Worm (Caenorhabditis elegans) whole organism, L1 larva: ENCODE data around the gene T06C12.14.

Experiments used
- C04F5.9 ChIP-seq: sonication (generic microtip); optimal IDR thresholded peaks from 2 replicates; lab custom pipeline; 2016; ENCODE audit warnings: missing genetic modification characterization, missing compliant biosample characterization
- C34B4.2 ChIP-seq: sonication (generic microtip); optimal IDR thresholded peaks from 2 replicates; lab custom pipeline; 2017; ENCODE audit warnings: mild to moderate bottlenecking, missing genetic modification characterization, missing compliant biosample characterization
- Y116A8C.19 ChIP-seq: sonication (generic microtip); optimal IDR thresholded peaks from 2 replicates; lab custom pipeline; 2016; ENCODE audit warnings: missing compliant biosample characterization, missing genetic modification characterization, borderline replicate concordance
- aha-1 ChIP-seq: fragments of 150-350 bp; optimal IDR thresholded peaks from 2 replicates; lab custom pipeline; 2014; ENCODE audit warnings: missing biosample characterization, missing genetic modification characterization
- alr-1 ChIP-seq: fragments of 200-800 bp; sonication (Bioruptor generic); optimal IDR thresholded peaks from 2 replicates; lab custom pipeline; 2018; ENCODE audit warnings: borderline replicate concordance, mild to moderate bottlenecking, missing genetic modification characterization, missing compliant biosample characterization
- aly-2 ChIP-seq: fragments of 150-350 bp; optimal IDR thresholded peaks from 2 replicates; lab custom pipeline; 2014; ENCODE audit warnings: missing biosample characterization, missing genetic modification characterization
- ama-1 ChIP-seq: fragments of 150-350 bp; optimal IDR thresholded peaks from 2 replicates; lab custom pipeline; 2014
- ceh-88 ChIP-seq: fragments of 200-800 bp; sonication (Bioruptor generic); IDR thresholded peaks from 2 replicates; pipeline ENCODE4 v1.3.6; 2022; ENCODE audit warnings: missing genetic modification characterization, missing compliant biosample characterization
- ceh-90 ChIP-seq: sonication (generic microtip); optimal IDR thresholded peaks from 2 replicates; lab custom pipeline; 2016; ENCODE audit warnings: missing genetic modification characterization, missing compliant biosample characterization
- ces-1 ChIP-seq: fragments of 150-350 bp; optimal IDR thresholded peaks from 2 replicates; lab custom pipeline; 2014; ENCODE audit warnings: missing biosample characterization, missing genetic modification reagents, missing genetic modification characterization
- dsc-1 ChIP-seq: sonication (generic microtip); optimal IDR thresholded peaks from 2 replicates; lab custom pipeline; 2016; ENCODE audit warnings: mild to moderate bottlenecking, missing genetic modification characterization, missing compliant biosample characterization
- efl-1 ChIP-seq, 4 experiments: fragments of 150-350 bp; optimal IDR thresholded peaks in 3 of 4; peaks in 1 of 4; 1 replicate in 1 of 4; 2 replicates in 3 of 4; lab custom pipeline; 2014; ENCODE audit warnings: missing biosample characterization in 2 of 4, missing genetic modification characterization in 2 of 4, missing genetic modification reagents in 2 of 4
- efl-3 ChIP-seq: fragments of 200-800 bp; sonication (Bioruptor generic); optimal IDR thresholded peaks from 2 replicates; lab custom pipeline; 2018; ENCODE audit warnings: mild to moderate bottlenecking, missing genetic modification characterization, missing compliant biosample characterization
- egl-13 ChIP-seq: sonication (generic microtip); optimal IDR thresholded peaks from 2 replicates; lab custom pipeline; 2016; ENCODE audit warnings: missing genotype, missing genetic modification reagents, missing genetic modification characterization, missing compliant biosample characterization
- elt-3 ChIP-seq, 6 experiments: fragments of 150-350 bp in 1 of 6; sonication (generic microtip); optimal IDR thresholded peaks; 2 replicates each; lab custom pipeline; 2017 to 2018; ENCODE audit warnings: missing biosample characterization in 6 of 6, missing genetic modification characterization in 6 of 6, inconsistent platforms in 1 of 6
- ets-5 ChIP-seq: fragments of 200-800 bp; sonication (Bioruptor generic); IDR thresholded peaks from 2 replicates; pipeline ENCODE4 v1.3.6; 2022; ENCODE audit warnings: missing genetic modification characterization, missing compliant biosample characterization
- fkh-10 ChIP-seq: sonication (generic microtip); optimal IDR thresholded peaks from 2 replicates; lab custom pipeline; 2017; ENCODE audit warnings: missing biosample characterization, missing genetic modification reagents, missing genetic modification characterization
- fos-1 ChIP-seq: fragments of 150-350 bp; optimal IDR thresholded peaks from 2 replicates; lab custom pipeline; 2014; ENCODE audit warnings: missing biosample characterization, missing genetic modification characterization
- hlh-17 ChIP-seq: fragments of 200-800 bp; sonication (Bioruptor generic); optimal IDR thresholded peaks from 2 replicates; lab custom pipeline; 2018; ENCODE audit warnings: missing genetic modification characterization, mild to moderate bottlenecking, missing compliant biosample characterization, moderate library complexity, borderline replicate concordance
- irx-1 ChIP-seq: sonication (generic microtip); optimal IDR thresholded peaks from 2 replicates; lab custom pipeline; 2016; ENCODE audit warnings: missing genetic modification characterization, missing compliant biosample characterization
- isw-1 ChIP-seq: fragments of 200-800 bp; sonication (Bioruptor generic); IDR thresholded peaks from 2 replicates; pipeline ENCODE4 v1.3.6; 2022; ENCODE audit warnings: missing genetic modification characterization, missing compliant biosample characterization
- jun-1 ChIP-seq: fragments of 150-350 bp; optimal IDR thresholded peaks from 2 replicates; lab custom pipeline; 2014; ENCODE audit warnings: missing biosample characterization, missing genetic modification reagents, missing genetic modification characterization
- lin-13 ChIP-seq: fragments of 150-350 bp; optimal IDR thresholded peaks from 2 replicates; lab custom pipeline; 2014; ENCODE audit warnings: missing biosample characterization, missing genetic modification reagents, missing genetic modification characterization
- lin-14 ChIP-seq: fragments of 200-800 bp; sonication (Bioruptor generic); optimal IDR thresholded peaks from 2 replicates; lab custom pipeline; 2018; ENCODE audit warnings: mild to moderate bottlenecking, missing genetic modification characterization, moderate library complexity, missing compliant biosample characterization
- lin-15B ChIP-seq: fragments of 150-350 bp; sonication (generic microtip); optimal IDR thresholded peaks from 3 replicates; lab custom pipeline; 2014; ENCODE audit warnings: missing biosample characterization, missing genetic modification characterization
- lin-39 ChIP-seq: fragments of 150-350 bp; optimal IDR thresholded peaks from 2 replicates; lab custom pipeline; 2014; ENCODE audit warnings: missing biosample characterization, missing genetic modification reagents, missing genetic modification characterization
- lir-3 ChIP-seq: sonication (generic microtip); optimal IDR thresholded peaks from 2 replicates; lab custom pipeline; 2016; ENCODE audit warnings: mild to moderate bottlenecking, missing genetic modification characterization, moderate library complexity, missing compliant biosample characterization; ENCODE audit not compliant: poor library complexity
- lsy-2 ChIP-seq, 2 experiments: fragments of 150-350 bp; optimal IDR thresholded peaks; 2 replicates each; lab custom pipeline; 2014; ENCODE audit warnings: missing biosample characterization in 2 of 2, missing genetic modification characterization in 2 of 2
- nhr-11 ChIP-seq: fragments of 150-350 bp; optimal IDR thresholded peaks from 2 replicates; lab custom pipeline; 2014; ENCODE audit warnings: missing biosample characterization, missing genetic modification characterization
- nhr-12 ChIP-seq: sonication (generic microtip); optimal IDR thresholded peaks from 2 replicates; lab custom pipeline; 2017; ENCODE audit warnings: missing biosample characterization, missing genetic modification characterization
- nhr-237 ChIP-seq: fragments of 150-350 bp; optimal IDR thresholded peaks from 2 replicates; lab custom pipeline; 2014; ENCODE audit warnings: missing biosample characterization, missing genetic modification characterization
- nhr-28 ChIP-seq: fragments of 150-350 bp; optimal IDR thresholded peaks from 2 replicates; lab custom pipeline; 2014; ENCODE audit warnings: missing biosample characterization, missing genetic modification characterization
- nhr-47 ChIP-seq: sonication (generic microtip); optimal IDR thresholded peaks from 2 replicates; lab custom pipeline; 2016; ENCODE audit warnings: mild to moderate bottlenecking, missing genetic modification characterization, moderate library complexity, missing compliant biosample characterization
- nhr-84 ChIP-seq: sonication (generic microtip); optimal IDR thresholded peaks from 2 replicates; lab custom pipeline; 2017; ENCODE audit warnings: missing biosample characterization, missing genetic modification characterization
- pax-3 ChIP-seq: fragments of 200-800 bp; sonication (Bioruptor generic); optimal IDR thresholded peaks from 2 replicates; lab custom pipeline; 2018; ENCODE audit warnings: mild to moderate bottlenecking, missing genetic modification characterization, moderate library complexity, missing compliant biosample characterization
- pqm-1 ChIP-seq: sonication (generic microtip); optimal IDR thresholded peaks from 3 replicates; lab custom pipeline; 2017; ENCODE audit warnings: missing biosample characterization, missing genetic modification characterization
- snpc-4 ChIP-seq: fragments of 150-350 bp; optimal IDR thresholded peaks from 2 replicates; lab custom pipeline; 2014; ENCODE audit warnings: missing biosample characterization, missing genetic modification characterization
- snu-23 ChIP-seq: sonication (generic microtip); optimal IDR thresholded peaks from 2 replicates; lab custom pipeline; 2016; ENCODE audit warnings: missing genetic modification characterization, missing compliant biosample characterization
- sox-4 ChIP-seq: sonication (generic microtip); optimal IDR thresholded peaks from 2 replicates; lab custom pipeline; 2016; ENCODE audit warnings: missing genetic modification characterization, missing compliant biosample characterization
- sup-37 ChIP-seq: fragments of 200-800 bp; sonication (Bioruptor generic); optimal IDR thresholded peaks from 2 replicates; lab custom pipeline; 2018; ENCODE audit warnings: mild to moderate bottlenecking, missing genetic modification characterization, missing compliant biosample characterization
- swsn-7 ChIP-seq: sonication (generic microtip); optimal IDR thresholded peaks from 2 replicates; lab custom pipeline; 2016; ENCODE audit warnings: missing genetic modification characterization, missing compliant biosample characterization
- tbx-2 ChIP-seq: sonication (generic microtip); optimal IDR thresholded peaks from 2 replicates; lab custom pipeline; 2016; ENCODE audit warnings: missing genetic modification characterization, missing compliant biosample characterization
- tlp-1 ChIP-seq: fragments of 150-350 bp; optimal IDR thresholded peaks from 2 replicates; lab custom pipeline; 2014; ENCODE audit warnings: missing biosample characterization, missing genetic modification characterization
- unc-130 ChIP-seq: fragments of 150-350 bp; optimal IDR thresholded peaks from 2 replicates; lab custom pipeline; 2017; ENCODE audit warnings: missing biosample characterization, missing genetic modification characterization, inconsistent platforms
- unc-62 ChIP-seq: fragments of 150-350 bp; optimal IDR thresholded peaks from 2 replicates; lab custom pipeline; 2014; ENCODE audit warnings: missing biosample characterization, missing genetic modification reagents, missing genetic modification characterization
- unc-86 ChIP-seq: sonication (generic microtip); optimal IDR thresholded peaks from 2 replicates; lab custom pipeline; 2016; ENCODE audit warnings: missing genetic modification characterization, missing compliant biosample characterization
- vab-15 ChIP-seq: sonication (generic microtip); optimal IDR thresholded peaks from 2 replicates; lab custom pipeline; 2017; ENCODE audit warnings: missing genotype, mild to moderate bottlenecking, missing genetic modification characterization, missing compliant biosample characterization
- zag-1 ChIP-seq: fragments of 150-350 bp; optimal IDR thresholded peaks from 2 replicates; lab custom pipeline; 2014; ENCODE audit warnings: missing biosample characterization, missing genetic modification characterization
- ztf-11 ChIP-seq, 2 experiments: sonication (generic microtip); optimal IDR thresholded peaks; 2 replicates each; lab custom pipeline; 2016 to 2017; ENCODE audit warnings: missing genetic modification characterization in 2 of 2, missing biosample characterization in 1 of 2, missing compliant biosample characterization in 1 of 2
- ztf-4 ChIP-seq: fragments of 150-350 bp; optimal IDR thresholded peaks from 2 replicates; lab custom pipeline; 2014; ENCODE audit warnings: missing biosample characterization, missing genetic modification characterization

T06C12.14 gene

ce11 chrV:15872273-15872672, 27.5 kb upstream of the T06C12.14 start, which contains the start of gene str-56:
Gene str-56, plus strand, starts transcription at chrV:15872573.
- no peak for TF ChIP-seq aly-2 (tag; lab: Kevin White, UChicago)
- no peak for TF ChIP-seq nhr-47 (tag; lab: Kevin White, UChicago)
- no peak for TF ChIP-seq aha-1
- no peak for TF ChIP-seq unc-130 (tag; lab: Kevin White, UChicago)
- no peak for TF ChIP-seq nhr-11 (tag; lab: Kevin White, UChicago)
- TF ChIP-seq elt-3 (tag; optimal IDR thresholded peaks at IDR 0.05; lab: Kevin White, UChicago) = no peak
- no peak for TF ChIP-seq ces-1
- no peak for TF ChIP-seq fos-1 (tag; lab: Kevin White, UChicago)
- no peak for TF ChIP-seq sup-37 (GFP tag; lab: Kevin White, UChicago)
- no peak for TF ChIP-seq snpc-4 (tag; lab: Kevin White, UChicago)
- no peak for TF ChIP-seq isw-1 (GFP tag; lab: Robert Waterston, UW)
- TF ChIP-seq nhr-28 (tag; lab: Kevin White, UChicago) = no peak

- TF ChIP-seq nhr-11 (tag; lab: Kevin White, UChicago) (no peak), efl-1 (optimal IDR thresholded peaks at IDR 0.05; lab: Kevin White, UChicago) (peak; percentile 52 to 66), efl-1 (GFP tag; optimal IDR thresholded peaks at IDR 0.05 in 1 of 2; lab: Kevin White, UChicago) (peak; percentile 51 to 96), C04F5.9 (tag; lab: Kevin White, UChicago) (no peak), vab-15 (tag; lab: Kevin White, UChicago) (no peak), zag-1 (tag; lab: Kevin White, UChicago) (no peak), nhr-237 (tag; lab: Kevin White, UChicago) (no peak), unc-62 (GFP tag; lab: Kevin White, UChicago) (no peak), lsy-2 (tag; optimal IDR thresholded peaks at IDR 0.05; lab: Kevin White, UChicago) (peak; percentile 48 to 63), nhr-12 (peak; percentile 12), ceh-88 (GFP tag; lab: Robert Waterston, UW) (0 out of 2 replicates have a peak, but pooled peaks have one; percentile 11), irx-1 (tag; lab: Kevin White, UChicago) (peak; percentile 41), swsn-7 (peak; percentile 69), lin-14 (GFP tag; lab: Kevin White, UChicago) (no peak), hlh-17 (GFP tag; lab: Kevin White, UChicago) (no peak), lir-3 (tag; lab: Kevin White, UChicago) (peak; percentile 8), tlp-1 (no peak), snu-23 (GFP tag; lab: Kevin White, UChicago) (peak; percentile 81), ama-1 (no peak), lin-39 (tag; lab: Kevin White, UChicago) (no peak), dsc-1 (tag; lab: Kevin White, UChicago) (peak; percentile 71), efl-3 (no peak), ets-5 (GFP tag; lab: Robert Waterston, UW) (no peak), ztf-4 (tag; lab: Kevin White, UChicago) (peak; percentile 8), aly-2 (tag; lab: Kevin White, UChicago) (peak; percentile 44), C34B4.2 (tag; lab: Kevin White, UChicago) (no peak), lin-13 (GFP tag; lab: Kevin White, UChicago) (no peak), nhr-84 (tag; lab: Kevin White, UChicago) (no peak), elt-3 (tag; optimal IDR thresholded peaks at IDR 0.05; lab: Kevin White, UChicago) (peak in 1 of 6 experiments; percentile 29), nhr-28 (tag; lab: Kevin White, UChicago) (no peak), Y116A8C.19 (tag; lab: Kevin White, UChicago) (no peak), sox-4 (peak; percentile 24), fkh-10 (GFP tag; lab: Kevin White, UChicago) (peak; percentile 34), ztf-11 (tag; optimal IDR thresholded peaks at IDR 0.05; lab: Kevin White, UChicago) (peak in 1 of 2 experiments; percentile 34), alr-1 (tag; lab: Kevin White, UChicago) (no peak), ces-1 (no peak), jun-1 (no peak), egl-13 (tag; lab: Kevin White, UChicago) (peak; percentile 52), unc-86 (tag; lab: Kevin White, UChicago) (peak; percentile 52), pqm-1 (no peak), ceh-90 (tag; lab: Kevin White, UChicago) (no peak), lin-15B (no peak), aha-1 (no peak), tbx-2 (peak; percentile 56), pax-3 (tag; lab: Kevin White, UChicago) (peak; percentile 58)
Measured at ce11 chrV:15873762-15874161, 26.0 kb upstream of the T06C12.14 start.
